Fruit fly (Drosophila melanogaster) whole organism, embryonic: Measurements from ENCODE around the gene QIL1.

Experiments used
- CG11504 ChIP-seq: fragments of 200-800 bp; sonication (Bioruptor generic); optimal IDR thresholded peaks from 3 replicates; lab custom pipeline; 2019; ENCODE audit warnings: missing biosample characterization, mild to moderate bottlenecking, missing genetic modification characterization, moderate library complexity
- CG11695 ChIP-seq: fragments of 200-800 bp; sonication (Bioruptor generic); IDR thresholded peaks from 3 replicates; pipeline ENCODE4 v1.3.6; 2022; ENCODE audit warnings: missing biosample characterization, missing genetic modification characterization
- CG12659 ChIP-seq: fragments of 200-800 bp; sonication (Bioruptor generic); optimal IDR thresholded peaks from 3 replicates; lab custom pipeline; 2017; ENCODE audit warnings: mild to moderate bottlenecking, missing biosample characterization, missing genetic modification reagents, missing genetic modification characterization
- CG13894 ChIP-seq: fragments of 200-800 bp; sonication (Bioruptor generic); optimal IDR thresholded peaks from 3 replicates; lab custom pipeline; 2018; ENCODE audit warnings: missing biosample characterization, mild to moderate bottlenecking, missing genetic modification characterization, moderate library complexity
- CG14050 ChIP-seq: fragments of 200-800 bp; sonication (Bioruptor generic); IDR thresholded peaks from 3 replicates; pipeline ENCODE4 v1.3.6; 2022; ENCODE audit warnings: missing biosample characterization, missing genetic modification characterization
- CG15269 ChIP-seq: fragments of 200-800 bp; sonication (Bioruptor generic); optimal IDR thresholded peaks from 2 replicates; lab custom pipeline; 2018; ENCODE audit warnings: missing biosample characterization, mild to moderate bottlenecking, missing genetic modification characterization, moderate library complexity
- CG15601 ChIP-seq: fragments of 200-800 bp; sonication (Bioruptor generic); optimal IDR thresholded peaks from 3 replicates; lab custom pipeline; 2019; ENCODE audit warnings: missing biosample characterization, mild to moderate bottlenecking, missing genetic modification characterization, moderate library complexity
- CG17912 ChIP-seq: fragments of 200-800 bp; sonication (Bioruptor generic); optimal IDR thresholded peaks from 2 replicates; lab custom pipeline; 2018; ENCODE audit warnings: missing biosample characterization, mild to moderate bottlenecking, missing genetic modification characterization
- CG2712 ChIP-seq: fragments of 200-800 bp; optimal IDR thresholded peaks from 3 replicates; lab custom pipeline; 2019; ENCODE audit warnings: missing biosample characterization, mild to moderate bottlenecking, missing genetic modification characterization, moderate library complexity
- CG31441 ChIP-seq: fragments of 200-800 bp; sonication (Bioruptor generic); IDR thresholded peaks from 2 replicates; pipeline ENCODE4 v1.3.6; 2022; ENCODE audit warnings: missing biosample characterization, missing genetic modification characterization
- CG33213 ChIP-seq: fragments of 200-800 bp; sonication (Bioruptor generic); optimal IDR thresholded peaks from 3 replicates; lab custom pipeline; 2016; ENCODE audit warnings: missing biosample characterization, missing genetic modification characterization
- CG3995 ChIP-seq: fragments of 200-800 bp; sonication (Bioruptor generic); optimal IDR thresholded peaks from 3 replicates; lab custom pipeline; 2016; ENCODE audit warnings: missing biosample characterization, missing genetic modification characterization
- CG5180 ChIP-seq: fragments of 200-800 bp; sonication (Bioruptor generic); optimal IDR thresholded peaks from 3 replicates; lab custom pipeline; 2017; ENCODE audit warnings: missing biosample characterization, missing genetic modification characterization, mild to moderate bottlenecking, moderate library complexity, missing genetic modification reagents
- CG6175 ChIP-seq: fragments of 200-800 bp; sonication (Bioruptor generic); IDR thresholded peaks from 3 replicates; pipeline ENCODE4 v1.3.6; 2022; ENCODE audit warnings: missing biosample characterization, missing genetic modification characterization
- CG6791 ChIP-seq: fragments of 200-800 bp; sonication (Bioruptor generic); IDR thresholded peaks from 3 replicates; pipeline ENCODE4 v1.3.6; 2022; ENCODE audit warnings: missing biosample characterization, missing genetic modification characterization; ENCODE audit not compliant: partially characterized antibody
- CG7357 ChIP-seq: fragments of 200-800 bp; sonication (Bioruptor generic); IDR thresholded peaks from 3 replicates; pipeline ENCODE4 v1.3.6; 2022; ENCODE audit warnings: missing biosample characterization, missing genetic modification characterization
- D ChIP-seq, 2 experiments: fragments of 200-800 bp in 1 of 2; fragments of >200 bp in 1 of 2; sonication (Bioruptor generic) in 1 of 2; optimal IDR thresholded peaks; 2 replicates in 1 of 2; 3 replicates in 1 of 2; lab custom pipeline; 2017; ENCODE audit warnings: mild to moderate bottlenecking in 1 of 2, missing biosample characterization in 1 of 2, missing genetic modification characterization in 1 of 2, missing genetic modification reagents in 1 of 2
- Doc3 ChIP-seq: fragments of 200-800 bp; sonication (Bioruptor generic); IDR thresholded peaks from 3 replicates; pipeline ENCODE4 v1.3.6; 2022; ENCODE audit warnings: missing biosample characterization, missing genetic modification characterization; ENCODE audit not compliant: partially characterized antibody
- Dref ChIP-seq: fragments of 200-800 bp; sonication (Bioruptor generic); IDR thresholded peaks from 2 replicates; pipeline ENCODE4 v1.3.6; 2022; ENCODE audit warnings: missing biosample characterization, missing genetic modification characterization
- E2f2 ChIP-seq: fragments of 200-800 bp; sonication (Bioruptor generic); IDR thresholded peaks from 2 replicates; pipeline ENCODE4 v1.3.6; 2022; ENCODE audit warnings: missing biosample characterization, missing genetic modification characterization
- HmgZ ChIP-seq: fragments of 200-800 bp; sonication (Bioruptor generic); optimal IDR thresholded peaks from 2 replicates; lab custom pipeline; 2018; ENCODE audit warnings: missing biosample characterization, mild to moderate bottlenecking, missing genetic modification characterization
- MESR4 ChIP-seq: fragments of 200-800 bp; sonication (Bioruptor generic); optimal IDR thresholded peaks from 2 replicates; lab custom pipeline; 2018; ENCODE audit warnings: missing biosample characterization, mild to moderate bottlenecking, missing genetic modification characterization, moderate library complexity
- Mad ChIP-seq: fragments of 200-800 bp; sonication (Bioruptor generic); optimal IDR thresholded peaks from 2 replicates; lab custom pipeline; 2016; ENCODE audit warnings: missing biosample characterization, missing genetic modification characterization
- Med ChIP-seq: fragments of 200-800 bp; sonication (Bioruptor generic); peaks from one replicate; lab custom pipeline; 2016; ENCODE audit warnings: missing biosample characterization, missing genetic modification characterization, mild to moderate bottlenecking, inconsistent platforms, moderate library complexity
- NfI ChIP-seq: fragments of 200-800 bp; sonication (Bioruptor generic); optimal IDR thresholded peaks from 3 replicates; lab custom pipeline; 2018; ENCODE audit warnings: missing biosample characterization, mild to moderate bottlenecking, missing genetic modification characterization, moderate library complexity
- Ptx1 ChIP-seq: fragments of 200-800 bp; sonication (Bioruptor generic); IDR thresholded peaks from 2 replicates; pipeline ENCODE4 v1.3.6; 2022; ENCODE audit warnings: missing biosample characterization, missing genetic modification characterization
- Six4 ChIP-seq: fragments of 200-800 bp; sonication (Bioruptor generic); optimal IDR thresholded peaks from 2 replicates; lab custom pipeline; 2016; ENCODE audit warnings: missing biosample characterization, missing genetic modification characterization
- Usf ChIP-seq: fragments of 200-800 bp; sonication (Bioruptor generic); optimal IDR thresholded peaks from 2 replicates; lab custom pipeline; 2017; ENCODE audit warnings: missing genotype, missing biosample characterization, missing genetic modification characterization
- Xrp1 ChIP-seq: fragments of 200-800 bp; sonication (Bioruptor generic); IDR thresholded peaks from 2 replicates; pipeline ENCODE4 v1.3.6; 2022; ENCODE audit warnings: missing biosample characterization, missing genetic modification characterization
- YL-1 ChIP-seq: fragments of 200-800 bp; sonication (Bioruptor generic); optimal IDR thresholded peaks from 3 replicates; lab custom pipeline; 2017; ENCODE audit warnings: missing biosample characterization, mild to moderate bottlenecking, missing genetic modification characterization
- amos ChIP-seq: fragments of 200-800 bp; sonication (Bioruptor generic); IDR thresholded peaks from 2 replicates; pipeline ENCODE4 v1.3.6; 2022; ENCODE audit warnings: missing biosample characterization, missing genetic modification characterization; ENCODE audit not compliant: partially characterized antibody
- ap ChIP-seq: fragments of 200-800 bp; sonication (Bioruptor generic); IDR thresholded peaks from 2 replicates; pipeline ENCODE4 v1.3.6; 2022; ENCODE audit warnings: missing biosample characterization, missing genetic modification characterization
- ato ChIP-seq: fragments of 200-800 bp; sonication (Bioruptor generic); IDR thresholded peaks from 2 replicates; pipeline ENCODE4 v1.3.6; 2022; ENCODE audit warnings: missing biosample characterization, missing genetic modification characterization; ENCODE audit not compliant: partially characterized antibody
- chinmo ChIP-seq: fragments of 200-800 bp; sonication (Bioruptor generic); IDR thresholded peaks from 4 replicates; pipeline ENCODE4 v1.3.6; 2022; ENCODE audit warnings: missing biosample characterization, missing genetic modification characterization; ENCODE audit not compliant: partially characterized antibody
- fd96Cb ChIP-seq: fragments of 200-800 bp; sonication (Bioruptor generic); optimal IDR thresholded peaks from 2 replicates; lab custom pipeline; 2018; ENCODE audit warnings: missing biosample characterization, mild to moderate bottlenecking, missing genetic modification characterization, moderate library complexity
- gcm2 ChIP-seq: fragments of 200-800 bp; sonication (Bioruptor generic); optimal IDR thresholded peaks from 2 replicates; lab custom pipeline; 2016; ENCODE audit warnings: missing biosample characterization, missing genetic modification characterization
- gsb ChIP-seq: fragments of 200-800 bp; sonication (Bioruptor generic); IDR thresholded peaks from 2 replicates; pipeline ENCODE4 v1.3.6; 2022; ENCODE audit warnings: missing biosample characterization, missing genetic modification characterization
- hth ChIP-seq: fragments of >200 bp; optimal IDR thresholded peaks from 2 replicates; lab custom pipeline; 2017; ENCODE audit warnings: inconsistent platforms
- insv ChIP-seq, 2 experiments: fragments of 200-800 bp; sonication (Bioruptor generic); optimal IDR thresholded peaks; 3 replicates each; lab custom pipeline; 2016 to 2018; ENCODE audit warnings: missing biosample characterization in 2 of 2, missing genetic modification characterization in 2 of 2
- kah ChIP-seq: fragments of 200-800 bp; sonication (Bioruptor generic); optimal IDR thresholded peaks from 2 replicates; lab custom pipeline; 2018; ENCODE audit warnings: missing biosample characterization, mild to moderate bottlenecking, missing genetic modification characterization
- kay ChIP-seq: fragments of 200-800 bp; sonication (Bioruptor generic); optimal IDR thresholded peaks from 2 replicates; lab custom pipeline; 2016; ENCODE audit warnings: missing biosample characterization, missing genetic modification characterization
- luna ChIP-seq: fragments of 200-800 bp; sonication (Bioruptor generic); optimal IDR thresholded peaks from 2 replicates; lab custom pipeline; 2016; ENCODE audit warnings: missing biosample characterization, missing genetic modification characterization
- nau ChIP-seq: fragments of 200-800 bp; sonication (Bioruptor generic); optimal IDR thresholded peaks from 3 replicates; lab custom pipeline; 2017; ENCODE audit warnings: missing biosample characterization, mild to moderate bottlenecking, missing genetic modification characterization, missing genetic modification reagents
- nmo ChIP-seq: fragments of 200-800 bp; sonication (Bioruptor generic); optimal IDR thresholded peaks from 2 replicates; lab custom pipeline; 2018; ENCODE audit warnings: missing biosample characterization, mild to moderate bottlenecking, missing genetic modification characterization, moderate library complexity
- pita ChIP-seq: fragments of 200-800 bp; sonication (Bioruptor generic); optimal IDR thresholded peaks from 2 replicates; lab custom pipeline; 2017; ENCODE audit warnings: missing biosample characterization, mild to moderate bottlenecking, missing genetic modification characterization
- sqz ChIP-seq: fragments of 200-800 bp; sonication (Bioruptor generic); optimal IDR thresholded peaks from 3 replicates; lab custom pipeline; 2018; ENCODE audit warnings: missing biosample characterization, mild to moderate bottlenecking, missing genetic modification characterization
- tll ChIP-seq, 2 experiments: fragments of 200-800 bp in 1 of 2; fragments of >200 bp in 1 of 2; sonication (Bioruptor generic) in 1 of 2; optimal IDR thresholded peaks; 2 replicates each; lab custom pipeline; 2017 to 2019; ENCODE audit warnings: missing biosample characterization in 2 of 2, missing genetic modification characterization in 2 of 2, mild to moderate bottlenecking in 1 of 2, moderate library complexity in 1 of 2
- wek ChIP-seq: fragments of 200-800 bp; sonication (Bioruptor generic); optimal IDR thresholded peaks from 3 replicates; lab custom pipeline; 2018; ENCODE audit warnings: missing biosample characterization, mild to moderate bottlenecking, missing genetic modification characterization, moderate library complexity

Gene QIL1

DNA sequence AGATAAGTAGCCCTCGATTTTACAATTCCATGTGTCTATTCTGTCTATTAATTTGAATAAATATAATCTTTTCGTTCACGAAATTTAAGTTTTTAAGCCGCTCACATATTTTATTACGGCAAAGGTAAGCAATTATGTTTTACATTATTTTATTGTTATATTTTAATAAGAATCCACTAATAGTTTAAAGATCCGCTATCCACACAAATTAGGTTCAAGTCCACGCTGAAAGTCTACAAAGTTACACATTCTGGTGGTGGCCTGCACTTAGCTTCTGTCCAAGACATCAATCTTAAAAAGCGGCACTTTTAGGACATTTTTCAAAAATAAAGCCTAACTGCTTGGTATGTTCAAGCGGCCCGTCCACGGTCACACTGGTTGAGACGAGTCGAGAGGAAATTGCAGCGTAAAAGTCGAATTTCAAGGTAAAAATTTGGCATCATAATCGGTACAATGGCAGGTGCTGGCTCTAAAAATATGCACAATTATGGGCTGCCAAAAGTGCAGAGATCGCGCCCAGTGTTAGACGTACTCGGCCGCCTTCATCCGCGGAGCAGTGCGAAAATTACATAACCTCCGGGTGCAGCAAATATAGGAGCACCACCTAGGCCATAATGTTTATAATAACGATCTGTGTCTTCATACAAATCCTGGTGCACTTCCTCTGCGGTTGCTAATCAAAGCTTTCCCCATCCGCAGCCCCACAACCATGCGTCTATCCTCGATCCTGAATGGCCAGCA, 9.1 kb downstream of the QIL1 start, which contains the start of the genes UQCR-Q and CG46525 (continued):
- peak in 1 of 2 experiments; percentile 52 for TF ChIP-seq insv (GFP tag; optimal IDR thresholded peaks at IDR 0.05; lab: Kevin White, UChicago)
- peak; percentile 33 for TF ChIP-seq CG13894 (tag; lab: Kevin White, UChicago)
- TF ChIP-seq CG15269 (tag; lab: Kevin White, UChicago) = no peak
- TF ChIP-seq Xrp1 = no peak
- TF ChIP-seq CG7357 (GFP tag; lab: Robert Waterston, UW) = no peak
- TF ChIP-seq luna (GFP tag; lab: Kevin White, UChicago) = no peak
- TF ChIP-seq Six4 (GFP tag; lab: Kevin White, UChicago) = no peak
- TF ChIP-seq CG12659 (GFP tag; lab: Kevin White, UChicago) = peak; percentile 71
- TF ChIP-seq hth (lab: Kevin White, UChicago) = no peak
- no peak for TF ChIP-seq CG3995
- TF ChIP-seq CG11695 = no peak
- peak; percentile 33; the same call in 1 of the 4 replicates for TF ChIP-seq chinmo (GFP tag; lab: Robert Waterston, UW)
- TF ChIP-seq CG5180 (GFP tag; lab: Kevin White, UChicago) = no peak
- TF ChIP-seq E2f2 = peak; percentile 86
- no peak for TF ChIP-seq kay (GFP tag; lab: Kevin White, UChicago)
- TF ChIP-seq Doc3 (GFP tag; lab: Robert Waterston, UW) = no peak
- no peak for TF ChIP-seq CG6175 (GFP tag; lab: Robert Waterston, UW)
- TF ChIP-seq CG11504 (tag; lab: Kevin White, UChicago) = peak; percentile 37
- TF ChIP-seq HmgZ (tag; lab: Kevin White, UChicago) = peak; percentile 85
- no peak for TF ChIP-seq gsb (GFP tag; lab: Robert Waterston, UW)
- TF ChIP-seq gcm2 (GFP tag; lab: Kevin White, UChicago) = no peak
- TF ChIP-seq CG31441 = 0 out of 2 replicates have a peak, but pooled peaks have one; percentile 14
- TF ChIP-seq CG14050 (GFP tag; lab: Robert Waterston, UW) = no peak
- TF ChIP-seq Usf = no peak
- TF ChIP-seq MESR4 = peak; percentile 88
- TF ChIP-seq YL-1 (GFP tag; lab: Kevin White, UChicago) = peak; percentile 68
- TF ChIP-seq CG17912 (GFP tag; lab: Kevin White, UChicago) = peak; percentile 70
- TF ChIP-seq ap = no peak
- TF ChIP-seq wek (GFP tag; lab: Kevin White, UChicago) = no peak
- peak; percentile 58 for TF ChIP-seq CG15601 (tag; lab: Kevin White, UChicago)
- TF ChIP-seq sqz (GFP tag; lab: Kevin White, UChicago) = no peak
- TF ChIP-seq nmo (GFP tag; lab: Kevin White, UChicago) = peak; percentile 56
- peak; percentile 81 for TF ChIP-seq Med (GFP tag; lab: Kevin White, UChicago)
- peak; percentile 39 for TF ChIP-seq Dref (GFP tag; lab: Robert Waterston, UW)
- no peak for TF ChIP-seq ato
- no peak for TF ChIP-seq Ptx1 (GFP tag; lab: Robert Waterston, UW)
- peak; percentile 15 for TF ChIP-seq NfI (GFP tag; lab: Kevin White, UChicago)
- no peak for TF ChIP-seq kah (GFP tag; lab: Kevin White, UChicago)
- no peak for TF ChIP-seq CG6791 (GFP tag; lab: Robert Waterston, UW)
- TF ChIP-seq Mad (GFP tag; lab: Kevin White, UChicago) = peak; percentile 15
- TF ChIP-seq amos (GFP tag; lab: Robert Waterston, UW) = peak; percentile 50; the same call in 1 of the 2 replicates
- no peak for TF ChIP-seq nau (GFP tag; lab: Kevin White, UChicago)
- TF ChIP-seq tll (GFP tag; optimal IDR thresholded peaks at IDR 0.05; lab: Kevin White, UChicago) = peak in 1 of 2 experiments; percentile 15
- no peak for TF ChIP-seq fd96Cb (tag; lab: Kevin White, UChicago)
- peak; percentile 56 for TF ChIP-seq CG2712 (tag; lab: Kevin White, UChicago)
- TF ChIP-seq CG33213 = peak; percentile 72
- peak; percentile 96 for TF ChIP-seq pita (GFP tag; lab: Kevin White, UChicago)
- no peak for TF ChIP-seq D (optimal IDR thresholded peaks at IDR 0.05; lab: Kevin White, UChicago)
- TF ChIP-seq D (GFP tag; optimal IDR thresholded peaks at IDR 0.05; lab: Kevin White, UChicago) = no peak
